Worm (Caenorhabditis elegans) whole organism, young adult: Measurements from ENCODE around the gene acer-1.
A peak's percentile ranks its signal among the peaks of the same experiment; 100 is the strongest.

Experiments used
- C06A6.2 ChIP-seq: fragments of 200-800 bp; sonication (Bioruptor generic); conservative IDR thresholded peaks from 2 replicates; pipeline ENCODE4 v1.3.6; 2022; ENCODE audit warnings: missing genetic modification characterization, missing compliant biosample characterization
- D2030.7 ChIP-seq: fragments of 200-800 bp; sonication (Bioruptor generic); IDR thresholded peaks from 2 replicates; pipeline ENCODE4 v1.3.6; 2022; ENCODE audit warnings: missing genetic modification reagents, missing genetic modification characterization, missing compliant biosample characterization
- F49E8.2 ChIP-seq: sonication (generic microtip); optimal IDR thresholded peaks from 3 replicates; lab custom pipeline; 2017; ENCODE audit warnings: missing genetic modification characterization, mild to moderate bottlenecking, missing compliant biosample characterization, antibody characterized with exemption, moderate library complexity; ENCODE audit not compliant: insufficient read depth
- cebp-1 ChIP-seq, 2 experiments: fragments of 200-800 bp in 1 of 2; sonication (Bioruptor generic) in 1 of 2; sonication (generic microtip) in 1 of 2; IDR thresholded peaks in 1 of 2; optimal IDR thresholded peaks in 1 of 2; 2 replicates each; pipeline versions ENCODE4 v1.3.6 to Lab custom; 2017 to 2022; ENCODE audit warnings: missing compliant biosample characterization in 2 of 2, missing genetic modification characterization in 2 of 2, mild to moderate bottlenecking in 1 of 2, missing genetic modification reagents in 1 of 2, moderate library complexity in 1 of 2
- ceh-27 ChIP-seq: fragments of 200-800 bp; sonication (Bioruptor generic); optimal IDR thresholded peaks from 2 replicates; lab custom pipeline; 2018; ENCODE audit warnings: mild to moderate bottlenecking, missing genetic modification characterization, moderate library complexity, missing compliant biosample characterization
- dpff-1 ChIP-seq: sonication (generic microtip); optimal IDR thresholded peaks from 2 replicates; lab custom pipeline; 2017; ENCODE audit warnings: mild to moderate bottlenecking, missing genetic modification characterization, missing compliant biosample characterization
- ekl-4 ChIP-seq: fragments of 200-800 bp; sonication (Bioruptor generic); IDR thresholded peaks from 2 replicates; pipeline ENCODE4 v1.3.6; 2022; ENCODE audit warnings: missing genetic modification reagents, missing genetic modification characterization, missing compliant biosample characterization
- hmg-1.2 ChIP-seq: fragments of 200-800 bp; sonication (Bioruptor generic); IDR thresholded peaks from 2 replicates; pipeline ENCODE4 v1.3.6; 2022; ENCODE audit warnings: missing genetic modification reagents, missing genetic modification characterization, missing compliant biosample characterization
- hmg-20 ChIP-seq: fragments of 200-800 bp; sonication (Bioruptor generic); IDR thresholded peaks from 2 replicates; pipeline ENCODE4 v1.3.6; 2022; ENCODE audit warnings: missing genetic modification reagents, missing genetic modification characterization, missing compliant biosample characterization
- lsy-27 ChIP-seq: sonication (generic microtip); optimal IDR thresholded peaks from 2 replicates; lab custom pipeline; 2017; ENCODE audit warnings: missing genetic modification characterization, mild to moderate bottlenecking, missing compliant biosample characterization, antibody characterized with exemption, missing genotype, borderline replicate concordance; ENCODE audit not compliant: insufficient read depth
- nhr-80 ChIP-seq: sonication (generic microtip); optimal IDR thresholded peaks from 2 replicates; lab custom pipeline; 2016; ENCODE audit warnings: missing genetic modification characterization, missing compliant biosample characterization
- somi-1 ChIP-seq: fragments of 200-800 bp; sonication (Bioruptor generic); optimal IDR thresholded peaks from 2 replicates; lab custom pipeline; 2018; ENCODE audit warnings: mild to moderate bottlenecking, missing genetic modification characterization, missing compliant biosample characterization
- tbx-9 ChIP-seq: sonication (generic microtip); optimal IDR thresholded peaks from 2 replicates; lab custom pipeline; 2016; ENCODE audit warnings: borderline replicate concordance, missing genetic modification characterization, inconsistent platforms, missing compliant biosample characterization
- ztf-28 ChIP-seq: fragments of 200-800 bp; sonication (Bioruptor generic); IDR thresholded peaks from 2 replicates; pipeline ENCODE4 v1.3.6; 2022; ENCODE audit warnings: missing genetic modification reagents, missing genetic modification characterization, missing compliant biosample characterization

The acer-1 gene

DNA sequence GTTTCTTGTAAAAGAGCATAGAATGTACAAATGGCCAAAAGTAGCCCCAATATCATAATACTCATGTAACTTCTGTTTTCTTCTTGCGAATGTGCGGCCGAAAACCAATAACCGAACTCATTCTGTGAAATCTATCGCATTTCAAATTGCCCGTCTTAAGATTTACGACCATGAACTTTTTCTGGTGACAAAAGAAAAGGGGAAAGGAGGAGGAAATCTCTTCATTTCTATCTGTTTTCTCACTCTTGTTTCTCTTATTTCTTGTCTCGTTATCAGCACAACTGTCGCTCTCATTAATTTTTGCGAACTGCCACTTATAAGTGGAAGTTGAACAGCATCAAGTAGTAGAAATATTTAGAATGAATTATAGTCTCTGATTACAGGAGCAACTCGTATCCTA lies 49.1 kb downstream of the acer-1 start:
- peak; percentile 37 for TF ChIP-seq nhr-80 (tag; lab: Kevin White, UChicago)
- no peak for TF ChIP-seq tbx-9 (tag; lab: Kevin White, UChicago)
- TF ChIP-seq, all 124 proteins: peak for 1

DNA sequence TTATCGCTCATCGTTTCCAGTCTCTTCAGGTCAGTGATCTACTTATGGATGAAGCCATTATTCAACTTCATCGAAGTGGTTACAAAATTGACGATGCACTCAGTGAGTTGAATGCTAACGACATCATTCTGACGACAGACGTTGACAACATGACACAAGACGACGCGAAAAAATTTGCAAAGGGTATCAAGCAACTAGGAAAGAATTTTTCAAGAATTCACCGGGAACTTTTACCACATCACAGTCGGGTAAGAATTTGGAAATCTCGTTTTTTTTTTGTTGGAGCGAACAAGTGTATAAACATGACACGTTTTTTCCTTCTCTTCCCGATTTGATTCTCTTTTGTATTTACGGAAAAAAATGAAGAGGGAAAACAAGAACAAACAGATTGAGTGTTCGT lies 49.5 kb downstream of the acer-1 start:
- TF ChIP-seq ekl-4 (GFP tag; lab: Robert Waterston, UW) (no peak), ztf-28 (GFP tag; lab: Robert Waterston, UW) (no peak), dpff-1 (tag; lab: Kevin White, UChicago) (no peak), hmg-20 (GFP tag; lab: Robert Waterston, UW) (no peak), D2030.7 (GFP tag; lab: Robert Waterston, UW) (no peak)

ce11 chrII:6838977-6839376 lies 51.2 kb downstream of the acer-1 start:
- no peak for TF ChIP-seq C06A6.2 (GFP tag; lab: Robert Waterston, UW)
- no peak for TF ChIP-seq cebp-1 (GFP tag; IDR thresholded peaks at IDR 0.05; lab: Robert Waterston, UW)
- peak; percentile 38 for TF ChIP-seq cebp-1 (tag; optimal IDR thresholded peaks at IDR 0.05; lab: Kevin White, UChicago)
- peak; percentile 16 for TF ChIP-seq nhr-80 (tag; lab: Kevin White, UChicago)
- TF ChIP-seq lsy-27 (tag; lab: Kevin White, UChicago), result no peak
- peak; percentile 22 for TF ChIP-seq somi-1 (GFP tag; lab: Kevin White, UChicago)
- peak; percentile 3; the same call in 1 of the 2 replicates for TF ChIP-seq hmg-1.2 (GFP tag; lab: Robert Waterston, UW)
- peak; percentile 0 for TF ChIP-seq ceh-27 (GFP tag; lab: Kevin White, UChicago)
- TF ChIP-seq F49E8.2 (tag; lab: Kevin White, UChicago), result no peak
